Worm (Caenorhabditis elegans): ENCODE results near the gene Y81G3A.6.

Gene Y81G3A.6

ce11 chrII:13116710-13117109 is 34.4 kb upstream of the Y81G3A.6 start, which contains the start of gene rict-1:
Gene rict-1 (minus strand): TSS chrII:13116810.
- TF ChIP-seq dpl-1 (GFP tag; optimal IDR thresholded peaks at IDR 0.05) (no peak), snpc-1.2 (GFP tag; IDR thresholded peaks at IDR 0.05) (no peak), T20F7.1 (GFP tag; optimal IDR thresholded peaks at IDR 0.05) (no peak), unc-62 (GFP tag; optimal IDR thresholded peaks at IDR 0.05 in 1 of 2) (peak in 1 of 2 experiments; percentile 89), unc-62 (tag; optimal IDR thresholded peaks at IDR 0.05) (no peak)

- TF ChIP-seq egl-43 (GFP tag; IDR thresholded peaks at IDR 0.05) (0 out of 2 replicates have a peak, but pooled peaks have one; percentile 15), nhr-6 (tag; optimal IDR thresholded peaks at IDR 0.05) (no peak), arid-1 (GFP tag; conservative IDR thresholded peaks at IDR 0.05) (no peak)
Measured at ce11 chrII:13107719-13108118, 25.4 kb upstream of the Y81G3A.6 start, which contains the start of gene pqn-32. Gene pqn-32 (plus strand): TSS chrII:13108019.

DNA sequence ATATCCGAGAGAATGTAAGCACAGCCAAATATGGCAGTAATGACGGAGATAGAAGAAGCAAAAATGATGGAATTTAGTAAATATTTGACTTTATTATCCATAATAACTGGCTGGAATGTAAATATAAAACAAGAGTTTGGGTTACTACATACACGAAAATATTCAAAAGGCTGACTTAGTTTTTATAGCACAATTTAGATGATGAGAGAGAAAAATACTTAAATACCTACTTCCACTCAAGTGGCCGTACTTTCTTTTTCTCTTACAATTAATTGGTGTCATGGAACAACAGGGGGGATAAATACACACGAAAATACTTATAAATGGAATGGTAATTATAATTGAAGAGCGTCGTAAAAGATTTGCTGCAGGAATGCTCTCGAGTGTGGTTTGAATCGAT is 15.9 kb upstream of the Y81G3A.6 start, which contains the start of gene col-86:
col-86 (minus strand) TSS at position 101 of the 400 bp plus-strand sequence.
- TF ChIP-seq mxl-3 (GFP tag; optimal IDR thresholded peaks at IDR 0.05) = no peak
- peak in 1 of 2 experiments; percentile 35 for TF ChIP-seq unc-62 (GFP tag; optimal IDR thresholded peaks at IDR 0.05 in 1 of 2)
- TF ChIP-seq unc-62 (tag; optimal IDR thresholded peaks at IDR 0.05) = no peak

ce11 chrII:13096345-13096744 is 14.0 kb upstream of the Y81G3A.6 start:
- TF ChIP-seq R02D3.7 (tag; optimal IDR thresholded peaks at IDR 0.05) (no peak), egl-43 (GFP tag; IDR thresholded peaks at IDR 0.05) (0 out of 2 replicates have a peak, but pooled peaks have one; percentile 27), set-16 (GFP tag; IDR thresholded peaks at IDR 0.05) (peak; percentile 88)

DNA sequence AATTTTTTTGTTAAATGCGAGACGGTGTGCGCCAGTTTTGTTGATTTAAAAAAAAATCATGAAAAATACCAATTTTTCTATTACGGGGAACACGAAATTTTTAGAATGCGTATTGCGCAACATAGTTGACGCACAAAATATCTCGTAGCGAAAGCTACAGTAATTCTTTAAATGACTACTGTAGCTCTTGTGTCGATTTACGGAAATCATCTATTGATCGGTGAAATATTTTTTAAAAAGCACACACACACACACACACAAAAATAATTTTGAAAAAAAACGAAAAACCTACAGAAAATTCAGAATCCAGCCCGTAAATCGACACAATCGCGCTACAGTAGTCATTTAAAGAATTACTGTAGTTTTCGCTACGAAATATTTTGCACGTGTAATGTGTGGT is 9.6 kb upstream of the Y81G3A.6 start:
- TF ChIP-seq set-16 (GFP tag; IDR thresholded peaks at IDR 0.05) = no peak
- peak in 1 of 2 experiments; percentile 4 for TF ChIP-seq unc-62 (GFP tag; optimal IDR thresholded peaks at IDR 0.05 in 1 of 2)
- TF ChIP-seq unc-62 (tag; optimal IDR thresholded peaks at IDR 0.05) = no peak

ce11 chrII:13091123-13091522 is 8.8 kb upstream of the Y81G3A.6 start, which contains the start of gene Y81G3A.4:
Gene Y81G3A.4 (plus strand): TSS chrII:13091423.
- TF ChIP-seq nhr-10 (tag; optimal IDR thresholded peaks at IDR 0.05) (no peak), hif-1 (tag; optimal IDR thresholded peaks at IDR 0.05) (no peak), nhr-28 (tag; optimal IDR thresholded peaks at IDR 0.05) (peak; percentile 13), nhr-76 (tag; optimal IDR thresholded peaks at IDR 0.05) (no peak), aha-1 (tag) (peak; percentile 21)

DNA sequence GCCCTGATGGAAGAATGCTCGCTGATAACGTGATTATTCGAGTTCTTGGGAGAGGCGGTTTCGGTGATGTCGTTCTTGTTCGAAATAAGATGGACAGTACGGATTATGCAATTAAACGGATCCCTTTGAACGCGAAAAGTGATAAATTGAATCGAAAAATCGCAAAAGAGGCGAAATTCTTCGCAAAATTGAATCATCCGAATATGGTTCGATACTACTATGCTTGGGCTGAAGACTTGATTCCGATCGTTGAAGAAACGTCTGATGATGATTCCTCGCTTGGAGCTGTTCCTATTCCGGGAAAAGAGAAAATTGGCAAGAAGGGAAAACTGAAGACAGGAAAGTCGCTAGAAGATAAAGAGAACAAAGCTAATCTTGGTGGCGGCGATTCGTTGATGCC is 3.6 kb upstream of the Y81G3A.6 start:
- TF ChIP-seq aha-1 (tag) = peak; percentile 92
- no peak for TF ChIP-seq nhr-102 (tag; optimal IDR thresholded peaks at IDR 0.05)
- TF ChIP-seq ceh-44 (GFP tag; IDR thresholded peaks at IDR 0.05) = no peak
- peak in 1 of 2 experiments; percentile 80 for TF ChIP-seq unc-62 (GFP tag; optimal IDR thresholded peaks at IDR 0.05 in 1 of 2)
- TF ChIP-seq unc-62 (tag; optimal IDR thresholded peaks at IDR 0.05) = no peak
- TF ChIP-seq F49E8.2 (tag; optimal IDR thresholded peaks at IDR 0.05; ENCODE audit: borderline replicate concordance) = no peak
- no peak for TF ChIP-seq Y75B8A.6 (GFP tag; IDR thresholded peaks at IDR 0.05)
- TF ChIP-seq nhr-76 (tag; optimal IDR thresholded peaks at IDR 0.05) = no peak

DNA sequence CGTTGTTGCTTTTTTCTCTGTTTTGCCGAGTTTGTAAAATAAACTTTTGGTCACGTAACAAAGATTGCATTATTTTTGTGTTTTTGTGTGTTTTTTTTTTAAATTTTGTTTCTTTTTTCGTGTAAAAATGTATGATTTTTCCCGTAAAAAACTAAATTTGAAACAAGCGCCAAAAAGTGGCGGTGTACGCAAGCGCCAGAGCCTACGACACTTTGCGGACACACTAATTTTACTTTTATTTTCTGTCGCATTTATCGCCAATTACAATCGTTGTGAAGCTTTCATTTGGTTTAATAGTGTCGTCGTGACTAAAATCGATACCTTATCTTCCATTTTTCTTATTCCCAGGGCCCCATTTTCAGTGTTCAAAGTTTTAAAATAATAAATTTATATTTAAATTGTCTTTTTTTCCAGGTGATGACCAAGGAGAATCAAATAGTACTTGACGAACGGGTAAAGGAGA is 1.5 kb upstream of the Y81G3A.6 start, which contains the start of the genes Y81G3A.1 and gcn-2:
Y81G3A.1 (minus strand) TSS at position 175 of the 463 bp plus-strand sequence.
gcn-2 (plus strand) TSS at position 413 of the 463 bp plus-strand sequence.
- TF ChIP-seq aly-2 (tag; optimal IDR thresholded peaks at IDR 0.05) (no peak), dpl-1 (GFP tag; optimal IDR thresholded peaks at IDR 0.05) (peak; percentile 96), ceh-20 (GFP tag; IDR thresholded peaks at IDR 0.05) (no peak), lin-38 (GFP tag; IDR thresholded peaks at IDR 0.05) (peak; percentile 58), nhr-6 (tag; optimal IDR thresholded peaks at IDR 0.05) (peak; percentile 2), mes-2 (tag; optimal IDR thresholded peaks at IDR 0.05; ENCODE audit: poor library complexity, severe bottlenecking) (peak; percentile 82), ceh-44 (GFP tag; IDR thresholded peaks at IDR 0.05) (no peak)
